Fruit fly (Drosophila melanogaster): ENCODE measurements around the gene CG8219.

CG8219 gene

dm6 chr3L:6173826-6174255 lies 26.4 kb upstream of the CG8219 start, which contains the start of the genes fmt and CG7376:
Gene fmt, minus strand, starts transcription at chr3L:6173880.
Gene CG7376, plus strand, starts transcription at chr3L:6174248.
- TF ChIP-seq GATAd (GFP tag; optimal IDR thresholded peaks at IDR 0.05) (no peak), OdsH (GFP tag; optimal IDR thresholded peaks at IDR 0.05) (peak; percentile 37), sv (GFP tag; optimal IDR thresholded peaks at IDR 0.05) (peak; percentile 6)

dm6 chr3L:6181776-6182175 lies 18.5 kb upstream of the CG8219 start, which contains the start of gene CG10274:
Gene CG10274, minus strand, starts transcription at chr3L:6181829.
- no peak for TF ChIP-seq Jra (GFP tag; optimal IDR thresholded peaks at IDR 0.05)
- TF ChIP-seq Myc (optimal IDR thresholded peaks at IDR 0.05) = peak; percentile 99
- TF ChIP-seq ey (GFP tag; optimal IDR thresholded peaks at IDR 0.05) = peak; percentile 69
- peak; percentile 78 for TF ChIP-seq CG9705 (GFP tag; optimal IDR thresholded peaks at IDR 0.05)
- TF ChIP-seq OdsH (GFP tag; optimal IDR thresholded peaks at IDR 0.05) = peak; percentile 67
- peak; percentile 43 for TF ChIP-seq GATAd (GFP tag; optimal IDR thresholded peaks at IDR 0.05)
- TF ChIP-seq HLH106 (tag; optimal IDR thresholded peaks at IDR 0.05) = peak; percentile 86
- no peak for TF ChIP-seq dl (GFP tag; optimal IDR thresholded peaks at IDR 0.05; ENCODE audit: insufficient read depth in 1 of 2, partially characterized antibody in 2 of 2)
- TF ChIP-seq woc (GFP tag; optimal IDR thresholded peaks at IDR 0.05) = peak; percentile 94
- TF ChIP-seq psq (GFP tag; optimal IDR thresholded peaks at IDR 0.05) = peak; percentile 64
- no peak for TF ChIP-seq pan (optimal IDR thresholded peaks at IDR 0.05)
- peak; percentile 70 for TF ChIP-seq sv (GFP tag; optimal IDR thresholded peaks at IDR 0.05)
- TF ChIP-seq foxo (GFP tag; optimal IDR thresholded peaks at IDR 0.05) = peak in 1 of 2 experiments; percentile 80

dm6 chr3L:6184884-6185438 lies 15.3 kb upstream of the CG8219 start, which contains the start of the genes D19B and CG43293:
Gene D19B, minus strand, starts transcription at chr3L:6184920.
Gene CG43293, plus strand, starts transcription at chr3L:6185189.
- TF ChIP-seq CG32264 (GFP tag; optimal IDR thresholded peaks at IDR 0.05) (peak; percentile 54), foxo (GFP tag; optimal IDR thresholded peaks at IDR 0.05) (peak in 1 of 2 experiments; percentile 91), Abd-B (GFP tag; optimal IDR thresholded peaks at IDR 0.05) (no peak), Hr83 (GFP tag; optimal IDR thresholded peaks at IDR 0.05; ENCODE audit: poor library complexity, severe bottlenecking) (peak; percentile 99), Vsx2 (GFP tag; optimal IDR thresholded peaks at IDR 0.05; ENCODE audit: partially characterized antibody) (no peak), Dfd (GFP tag; optimal IDR thresholded peaks at IDR 0.05) (no peak), Hr78 (GFP tag; optimal IDR thresholded peaks at IDR 0.05) (no peak), h (GFP tag; optimal IDR thresholded peaks at IDR 0.05) (peak; percentile 87), Hnf4 (GFP tag; optimal IDR thresholded peaks at IDR 0.05) (no peak), CG9705 (GFP tag; optimal IDR thresholded peaks at IDR 0.05) (peak; percentile 52), Mio (GFP tag; optimal IDR thresholded peaks at IDR 0.05) (peak; percentile 3), pan (optimal IDR thresholded peaks at IDR 0.05) (no peak), Dif (GFP tag; optimal IDR thresholded peaks at IDR 0.05; ENCODE audit: partially characterized antibody) (peak; percentile 60), jim (GFP tag; optimal IDR thresholded peaks at IDR 0.05) (peak; percentile 96), ey (GFP tag; optimal IDR thresholded peaks at IDR 0.05) (peak; percentile 80), dl (GFP tag; optimal IDR thresholded peaks at IDR 0.05; ENCODE audit: insufficient read depth in 1 of 2, partially characterized antibody in 2 of 2) (no peak), brk (GFP tag; optimal IDR thresholded peaks at IDR 0.05) (no peak), Rel (GFP tag; optimal IDR thresholded peaks at IDR 0.05) (no peak), Rel (tag; optimal IDR thresholded peaks at IDR 0.05) (peak; percentile 92), woc (GFP tag; optimal IDR thresholded peaks at IDR 0.05) (peak; percentile 91), dsf (GFP tag; optimal IDR thresholded peaks at IDR 0.05; ENCODE audit: borderline replicate concordance) (no peak), rgr (GFP tag; optimal IDR thresholded peaks at IDR 0.05) (peak; percentile 93), usp (GFP tag; optimal IDR thresholded peaks at IDR 0.05) (no peak), br (GFP tag; optimal IDR thresholded peaks at IDR 0.05) (peak; percentile 82), sv (GFP tag; optimal IDR thresholded peaks at IDR 0.05) (peak; percentile 79), tai (GFP tag; optimal IDR thresholded peaks at IDR 0.05) (no peak), HLH106 (tag; optimal IDR thresholded peaks at IDR 0.05) (peak; percentile 77), Jra (GFP tag; optimal IDR thresholded peaks at IDR 0.05) (no peak), OdsH (GFP tag; optimal IDR thresholded peaks at IDR 0.05) (peak; percentile 81), GATAd (GFP tag; optimal IDR thresholded peaks at IDR 0.05) (peak; percentile 70), N (GFP tag; optimal IDR thresholded peaks at IDR 0.05) (no peak), lola (GFP tag; optimal IDR thresholded peaks at IDR 0.05) (no peak), fru (GFP tag; optimal IDR thresholded peaks at IDR 0.05) (peak; percentile 80), psq (GFP tag; optimal IDR thresholded peaks at IDR 0.05) (peak; percentile 85), dmrt93B (GFP tag; optimal IDR thresholded peaks at IDR 0.05) (peak; percentile 47), Myc (optimal IDR thresholded peaks at IDR 0.05) (peak; percentile 78), sage (GFP tag; optimal IDR thresholded peaks at IDR 0.05) (no peak), CrebA (GFP tag; optimal IDR thresholded peaks at IDR 0.05; ENCODE audit: borderline replicate concordance) (no peak), Sp1 (GFP tag; optimal IDR thresholded peaks at IDR 0.05) (peak; percentile 74)
